Fruit fly (Drosophila melanogaster) whole organism, prepupa: Measurements from ENCODE around the gene CG6928.

Source experiments
- Blimp-1 ChIP-seq: fragments of 200-800 bp; sonication (Bioruptor generic); optimal IDR thresholded peaks from 3 replicates; lab custom pipeline; 2017; ENCODE audit warnings: missing biosample characterization, missing genetic modification characterization, mild to moderate bottlenecking, moderate library complexity, missing genetic modification reagents
- CG10631 ChIP-seq: fragments of 200-800 bp; sonication (Bioruptor generic); optimal IDR thresholded peaks from 2 replicates; lab custom pipeline; 2016; ENCODE audit warnings: missing biosample characterization, missing genetic modification characterization
- CG10669 ChIP-seq: fragments of 200-800 bp; sonication (Bioruptor generic); optimal IDR thresholded peaks from 3 replicates; lab custom pipeline; 2018; ENCODE audit warnings: missing biosample characterization, mild to moderate bottlenecking, missing genetic modification characterization, moderate library complexity
- CG11294 ChIP-seq: fragments of 200-800 bp; sonication (Bioruptor generic); IDR thresholded peaks from 2 replicates; pipeline ENCODE4 v1.3.6; 2022; ENCODE audit warnings: missing biosample characterization, missing genetic modification characterization
- CG11902 ChIP-seq: fragments of 200-800 bp; sonication (Bioruptor generic); optimal IDR thresholded peaks from 3 replicates; lab custom pipeline; 2016; ENCODE audit warnings: missing biosample characterization, missing genetic modification characterization
- CG15336 ChIP-seq: fragments of 200-800 bp; sonication (Bioruptor generic); IDR thresholded peaks from 2 replicates; pipeline ENCODE4 v1.3.6; 2022; ENCODE audit warnings: missing biosample characterization, missing genetic modification characterization
- CG1621 ChIP-seq: fragments of 200-800 bp; sonication (Bioruptor generic); optimal IDR thresholded peaks from 3 replicates; lab custom pipeline; 2018; ENCODE audit warnings: missing biosample characterization, mild to moderate bottlenecking, missing genetic modification characterization
- CG31627 ChIP-seq: fragments of 200-800 bp; sonication (Bioruptor generic); optimal IDR thresholded peaks from 3 replicates; lab custom pipeline; 2016; ENCODE audit warnings: missing biosample characterization, missing genetic modification characterization
- CG32006 ChIP-seq: fragments of 200-800 bp; sonication (Bioruptor generic); optimal IDR thresholded peaks from 3 replicates; lab custom pipeline; 2017; ENCODE audit warnings: missing biosample characterization, mild to moderate bottlenecking, missing genetic modification characterization
- CG34406 ChIP-seq: fragments of 200-800 bp; sonication (Bioruptor generic); optimal IDR thresholded peaks from 3 replicates; lab custom pipeline; 2016; ENCODE audit warnings: missing biosample characterization, missing genetic modification characterization
- CG3919 ChIP-seq: fragments of 200-800 bp; sonication (Bioruptor generic); optimal IDR thresholded peaks from 3 replicates; lab custom pipeline; 2016; ENCODE audit warnings: missing biosample characterization, missing genetic modification characterization
- CG4318 ChIP-seq: fragments of 200-800 bp; sonication (Bioruptor generic); optimal IDR thresholded peaks from 3 replicates; lab custom pipeline; 2017; ENCODE audit warnings: missing biosample characterization, mild to moderate bottlenecking, missing genetic modification characterization
- CG6163 ChIP-seq: fragments of 200-800 bp; sonication (Bioruptor generic); IDR thresholded peaks from 3 replicates; pipeline ENCODE4 v1.3.6; 2022; ENCODE audit warnings: missing biosample characterization, missing genetic modification characterization
- CG6276 ChIP-seq: fragments of 200-800 bp; sonication (Bioruptor generic); optimal IDR thresholded peaks from 2 replicates; lab custom pipeline; 2017; ENCODE audit warnings: missing biosample characterization, mild to moderate bottlenecking, missing genetic modification characterization
- CG6854 ChIP-seq: fragments of 200-800 bp; sonication (Bioruptor generic); optimal IDR thresholded peaks from 2 replicates; lab custom pipeline; 2017; ENCODE audit warnings: missing biosample characterization, mild to moderate bottlenecking, missing genetic modification characterization
- CG7368 ChIP-seq: fragments of 200-800 bp; sonication (Bioruptor generic); optimal IDR thresholded peaks from 3 replicates; lab custom pipeline; 2016; ENCODE audit warnings: missing biosample characterization, missing genetic modification characterization
- CG8119 ChIP-seq: fragments of 200-800 bp; sonication (Bioruptor generic); IDR thresholded peaks from 3 replicates; pipeline ENCODE4 v1.3.6; 2022; ENCODE audit warnings: missing biosample characterization, missing genetic modification characterization
- CG8319 ChIP-seq: fragments of 200-800 bp; sonication (Bioruptor generic); optimal IDR thresholded peaks from 3 replicates; lab custom pipeline; 2016; ENCODE audit warnings: missing biosample characterization, missing genetic modification characterization
- CG8632 ChIP-seq: fragments of 200-800 bp; sonication (Bioruptor generic); optimal IDR thresholded peaks from 3 replicates; lab custom pipeline; 2016; ENCODE audit warnings: missing biosample characterization, missing genetic modification characterization
- CG9139 ChIP-seq: fragments of 200-800 bp; sonication (Bioruptor generic); optimal IDR thresholded peaks from 3 replicates; lab custom pipeline; 2017; ENCODE audit warnings: missing biosample characterization, mild to moderate bottlenecking, missing genetic modification characterization
- Eip78C ChIP-seq: fragments of 200-800 bp; sonication (Bioruptor generic); peaks from one replicate; lab custom pipeline; 2016; ENCODE audit warnings: missing biosample characterization, missing genetic modification characterization
- Eip93F ChIP-seq: fragments of 200-800 bp; sonication (Bioruptor generic); optimal IDR thresholded peaks from 2 replicates; lab custom pipeline; 2016; ENCODE audit warnings: missing biosample characterization, mild to moderate bottlenecking, missing genetic modification characterization
- Ets21C ChIP-seq: fragments of 200-800 bp; sonication (Bioruptor generic); optimal IDR thresholded peaks from 3 replicates; lab custom pipeline; 2016; ENCODE audit warnings: missing biosample characterization, missing genetic modification characterization
- Gug ChIP-seq: fragments of 200-800 bp; sonication (Bioruptor generic); IDR thresholded peaks from 2 replicates; pipeline ENCODE4 v1.3.6; 2022; ENCODE audit warnings: missing biosample characterization, missing genetic modification characterization
- Hr39 ChIP-seq: fragments of 200-800 bp; sonication (Bioruptor generic); optimal IDR thresholded peaks from 2 replicates; lab custom pipeline; 2016; ENCODE audit warnings: missing biosample characterization, missing genetic modification characterization
- Hr4 ChIP-seq: fragments of 200-800 bp; sonication (Bioruptor generic); optimal IDR thresholded peaks from 3 replicates; lab custom pipeline; 2016; ENCODE audit warnings: missing biosample characterization, missing genetic modification characterization
- Lpt ChIP-seq: fragments of 200-800 bp; sonication (Bioruptor generic); optimal IDR thresholded peaks from 3 replicates; lab custom pipeline; 2016; ENCODE audit warnings: missing biosample characterization, missing genetic modification characterization
- Met ChIP-seq: fragments of 200-800 bp; sonication (Bioruptor generic); optimal IDR thresholded peaks from 3 replicates; lab custom pipeline; 2016; ENCODE audit warnings: missing biosample characterization, missing genetic modification characterization
- Smox ChIP-seq: fragments of 200-800 bp; sonication (Bioruptor generic); optimal IDR thresholded peaks from 3 replicates; lab custom pipeline; 2016; ENCODE audit warnings: missing biosample characterization, missing genetic modification characterization
- Sox15 ChIP-seq: fragments of 200-800 bp; sonication (Bioruptor generic); optimal IDR thresholded peaks from 3 replicates; lab custom pipeline; 2016; ENCODE audit warnings: missing biosample characterization, missing genetic modification characterization
- achi ChIP-seq: fragments of 200-800 bp; sonication (Bioruptor generic); optimal IDR thresholded peaks from 3 replicates; lab custom pipeline; 2016; ENCODE audit warnings: missing biosample characterization, missing genetic modification characterization
- acj6 ChIP-seq: fragments of 200-800 bp; sonication (Bioruptor generic); optimal IDR thresholded peaks from 3 replicates; lab custom pipeline; 2016; ENCODE audit warnings: missing biosample characterization, missing genetic modification characterization
- cyc ChIP-seq: fragments of 200-800 bp; sonication (Bioruptor generic); optimal IDR thresholded peaks from 3 replicates; lab custom pipeline; 2016; ENCODE audit warnings: missing biosample characterization, missing genetic modification characterization
- dac ChIP-seq: fragments of 200-800 bp; sonication (Bioruptor generic); optimal IDR thresholded peaks from 2 replicates; lab custom pipeline; 2017; ENCODE audit warnings: missing biosample characterization, mild to moderate bottlenecking, missing genetic modification characterization
- eg ChIP-seq: fragments of 200-800 bp; sonication (Bioruptor generic); IDR thresholded peaks from 3 replicates; pipeline ENCODE4 v1.3.6; 2022; ENCODE audit warnings: missing biosample characterization, missing genetic modification characterization
- esn ChIP-seq: fragments of 200-800 bp; sonication (Bioruptor generic); optimal IDR thresholded peaks from 2 replicates; lab custom pipeline; 2016; ENCODE audit warnings: missing biosample characterization, mild to moderate bottlenecking, missing genetic modification characterization, moderate library complexity
- fd59A ChIP-seq: fragments of 200-800 bp; sonication (Bioruptor generic); optimal IDR thresholded peaks from 2 replicates; lab custom pipeline; 2017; ENCODE audit warnings: missing biosample characterization, mild to moderate bottlenecking, missing genetic modification characterization, missing genetic modification reagents
- fd85E ChIP-seq: fragments of 200-800 bp; sonication (Bioruptor generic); optimal IDR thresholded peaks from 3 replicates; lab custom pipeline; 2016; ENCODE audit warnings: missing biosample characterization, missing genetic modification characterization
- fkh ChIP-seq: fragments of 200-800 bp; sonication (Bioruptor generic); optimal IDR thresholded peaks from 3 replicates; lab custom pipeline; 2017; ENCODE audit warnings: missing biosample characterization, mild to moderate bottlenecking, missing genetic modification characterization, moderate library complexity
- net ChIP-seq: fragments of 200-800 bp; sonication (Bioruptor generic); optimal IDR thresholded peaks from 3 replicates; lab custom pipeline; 2016; ENCODE audit warnings: missing biosample characterization, missing genetic modification characterization
- pdm3 ChIP-seq: fragments of 200-800 bp; sonication (Bioruptor generic); optimal IDR thresholded peaks from 3 replicates; lab custom pipeline; 2016; ENCODE audit warnings: missing biosample characterization, missing genetic modification characterization
- salr ChIP-seq, 2 experiments: fragments of 200-800 bp; sonication (Bioruptor generic); optimal IDR thresholded peaks; 3 replicates each; lab custom pipeline; 2016 to 2018; ENCODE audit warnings: missing biosample characterization in 2 of 2, missing genetic modification characterization in 2 of 2, mild to moderate bottlenecking in 1 of 2
- spab ChIP-seq: fragments of 200-800 bp; sonication (Bioruptor generic); optimal IDR thresholded peaks from 2 replicates; lab custom pipeline; 2017; ENCODE audit warnings: missing biosample characterization, mild to moderate bottlenecking, missing genetic modification characterization, missing genetic modification reagents
- ss ChIP-seq, 2 experiments: fragments of 200-800 bp; sonication (Bioruptor generic); optimal IDR thresholded peaks; 2 replicates in 1 of 2; 3 replicates in 1 of 2; lab custom pipeline; 2017 to 2018; ENCODE audit warnings: mild to moderate bottlenecking in 2 of 2, missing biosample characterization in 2 of 2, missing genetic modification characterization in 2 of 2, moderate library complexity in 1 of 2

CG6928 gene

dm6 chr3L:12016186-12016585, 13.2 kb downstream of the CG6928 start (continued):
- TF ChIP-seq fd59A (GFP tag; lab: Kevin White, UChicago) (no peak), Lpt (GFP tag; lab: Kevin White, UChicago) (no peak), net (GFP tag; lab: Kevin White, UChicago) (peak; percentile 21), CG8632 (GFP tag; lab: Kevin White, UChicago) (peak; percentile 76), achi (GFP tag; lab: Kevin White, UChicago) (peak; percentile 70), CG6276 (GFP tag; lab: Kevin White, UChicago) (peak; percentile 49), fd85E (GFP tag; lab: Kevin White, UChicago) (no peak), CG6854 (peak; percentile 68), salr (GFP tag; optimal IDR thresholded peaks at IDR 0.05; lab: Kevin White, UChicago) (no peak), fkh (GFP tag; lab: Kevin White, UChicago) (no peak), Eip78C (GFP tag; lab: Kevin White, UChicago) (peak; percentile 87), ss (GFP tag; optimal IDR thresholded peaks at IDR 0.05; lab: Kevin White, UChicago) (no peak), acj6 (GFP tag; lab: Kevin White, UChicago) (peak; percentile 53), Gug (no peak; the same call in 1 of the 2 replicates), CG4318 (no peak), esn (GFP tag; lab: Kevin White, UChicago) (peak; percentile 68), Blimp-1 (GFP tag; lab: Kevin White, UChicago) (peak; percentile 56), Met (peak; percentile 57), CG8119 (GFP tag; lab: Robert Waterston, UW) (peak; percentile 58; the same call in 2 of the 3 replicates), CG11902 (GFP tag; lab: Kevin White, UChicago) (peak; percentile 49), CG32006 (peak; percentile 57)

dm6 chr3L:12021903-12022302, 18.9 kb downstream of the CG6928 start:
- TF ChIP-seq Sox15 (GFP tag; lab: Kevin White, UChicago) (no peak), Eip93F (no peak), spab (GFP tag; lab: Kevin White, UChicago) (no peak), CG3919 (GFP tag; lab: Kevin White, UChicago) (no peak), CG15336 (GFP tag; lab: Robert Waterston, UW) (no peak), ss (GFP tag; optimal IDR thresholded peaks at IDR 0.05; lab: Kevin White, UChicago) (no peak), fd59A (GFP tag; lab: Kevin White, UChicago) (no peak), CG8319 (no peak), CG9139 (GFP tag; lab: Kevin White, UChicago) (no peak), CG11902 (GFP tag; lab: Kevin White, UChicago) (no peak), CG10669 (GFP tag; lab: Kevin White, UChicago) (no peak), Met (no peak), CG34406 (no peak), CG32006 (no peak), CG6854 (no peak)

- TF ChIP-seq cyc (GFP tag; lab: Kevin White, UChicago) (no peak), dac (GFP tag; lab: Kevin White, UChicago) (no peak), CG11294 (GFP tag; lab: Robert Waterston, UW) (no peak), CG31627 (GFP tag; lab: Kevin White, UChicago) (no peak), Eip78C (GFP tag; lab: Kevin White, UChicago) (peak; percentile 59), Lpt (GFP tag; lab: Kevin White, UChicago) (no peak), net (GFP tag; lab: Kevin White, UChicago) (no peak), CG3919 (GFP tag; lab: Kevin White, UChicago) (no peak), Hr39 (GFP tag; lab: Kevin White, UChicago) (no peak), CG4318 (peak; percentile 45), CG11902 (GFP tag; lab: Kevin White, UChicago) (no peak), CG9139 (GFP tag; lab: Kevin White, UChicago) (no peak), pdm3 (peak; percentile 30), CG10631 (GFP tag; lab: Kevin White, UChicago) (no peak), CG1621 (no peak), salr (GFP tag; optimal IDR thresholded peaks at IDR 0.05; lab: Kevin White, UChicago) (no peak), eg (GFP tag; lab: Robert Waterston, UW) (0 out of 3 replicates have a peak, but pooled peaks have one; percentile 58), achi (GFP tag; lab: Kevin White, UChicago) (peak; percentile 29), CG7368 (GFP tag; lab: Kevin White, UChicago) (no peak), fd85E (GFP tag; lab: Kevin White, UChicago) (no peak), Hr4 (peak; percentile 45), CG10669 (GFP tag; lab: Kevin White, UChicago) (no peak), CG15336 (GFP tag; lab: Robert Waterston, UW) (peak; percentile 68), Ets21C (GFP tag; lab: Kevin White, UChicago) (no peak), Met (no peak), ss (GFP tag; optimal IDR thresholded peaks at IDR 0.05; lab: Kevin White, UChicago) (no peak), Smox (no peak), CG8632 (GFP tag; lab: Kevin White, UChicago) (no peak), CG8119 (GFP tag; lab: Robert Waterston, UW) (peak; percentile 63; the same call in 2 of the 3 replicates), CG6163 (GFP tag; lab: Robert Waterston, UW) (no peak), CG8319 (no peak)
These were observed 20.3 kb downstream of the CG6928 start for dm6 chr3L:12023137-12023792.
